Worm (Caenorhabditis elegans) whole organism, L2 larva: Measurements from ENCODE around the gene imp-2.

Source experiments
- R02D3.7 ChIP-seq: fragments of 150-350 bp; optimal IDR thresholded peaks from 2 replicates; lab custom pipeline; 2014; ENCODE audit warnings: missing biosample characterization, missing genetic modification characterization
- ceh-82 ChIP-seq: fragments of 150-350 bp; optimal IDR thresholded peaks from 2 replicates; lab custom pipeline; 2014; ENCODE audit warnings: missing biosample characterization, missing genetic modification characterization
- nhr-10 ChIP-seq: sonication (generic microtip); optimal IDR thresholded peaks from 2 replicates; lab custom pipeline; 2017; ENCODE audit warnings: missing biosample characterization, missing genetic modification characterization
- nhr-11 ChIP-seq: fragments of 150-350 bp; optimal IDR thresholded peaks from 2 replicates; lab custom pipeline; 2014; ENCODE audit warnings: missing biosample characterization, missing genetic modification characterization
- nhr-237 ChIP-seq: fragments of 150-350 bp; optimal IDR thresholded peaks from 2 replicates; lab custom pipeline; 2014; ENCODE audit warnings: missing biosample characterization, missing genetic modification characterization
- nhr-25 ChIP-seq: fragments of 150-350 bp; sonication (generic microtip); optimal IDR thresholded peaks from 3 replicates; lab custom pipeline; 2014; ENCODE audit warnings: missing biosample characterization, missing genetic modification characterization
- unc-39 ChIP-seq: fragments of 150-350 bp; optimal IDR thresholded peaks from 2 replicates; lab custom pipeline; 2014; ENCODE audit warnings: missing biosample characterization, missing genetic modification characterization
- ztf-11 ChIP-seq: sonication (generic microtip); optimal IDR thresholded peaks from 2 replicates; lab custom pipeline; 2017; ENCODE audit warnings: missing biosample characterization, missing genetic modification characterization
- ztf-4 ChIP-seq: fragments of 150-350 bp; optimal IDR thresholded peaks from 2 replicates; lab custom pipeline; 2014; ENCODE audit warnings: missing biosample characterization, missing genetic modification characterization

ce11 chrIV:11142314-11143227, 23.9 kb upstream of the imp-2 start, which contains the start of gene skih-2:
- TF ChIP-seq ztf-4 (tag; lab: Kevin White, UChicago) (no peak), R02D3.7 (tag; lab: Kevin White, UChicago) (no peak), unc-39 (tag; lab: Kevin White, UChicago) (no peak), nhr-237 (tag; lab: Kevin White, UChicago) (no peak), ztf-11 (no peak), nhr-10 (tag; lab: Kevin White, UChicago) (no peak), ceh-82 (tag; lab: Kevin White, UChicago) (no peak), nhr-11 (tag; lab: Kevin White, UChicago) (no peak), nhr-25 (tag; lab: Kevin White, UChicago) (peak; percentile 5)
